Worm (Caenorhabditis elegans): ENCODE results near the gene ndab-2.

The ndab-2 gene

ce11 chrIII:7216924-7217521, 36.5 kb downstream of the ndab-2 start (continued):
- TF ChIP-seq nhr-237 (tag; optimal IDR thresholded peaks at IDR 0.05) (no peak), ceh-8 (GFP tag; optimal IDR thresholded peaks at IDR 0.05) (no peak), ama-1 (optimal IDR thresholded peaks at IDR 0.05) (no peak), zag-1 (tag; optimal IDR thresholded peaks at IDR 0.05) (no peak), ceh-82 (tag; optimal IDR thresholded peaks at IDR 0.05) (no peak), F16B12.6 (tag; optimal IDR thresholded peaks at IDR 0.05) (no peak), nhr-76 (tag; optimal IDR thresholded peaks at IDR 0.05) (no peak), lin-15B (tag; optimal IDR thresholded peaks at IDR 0.05) (no peak), hlh-4 (tag; optimal IDR thresholded peaks at IDR 0.05) (no peak), ztf-4 (tag; optimal IDR thresholded peaks at IDR 0.05) (peak; percentile 71), nhr-90 (tag; optimal IDR thresholded peaks at IDR 0.05; ENCODE audit: poor library complexity) (no peak), isw-1 (GFP tag; IDR thresholded peaks at IDR 0.05) (no peak), xbp-1 (tag; optimal IDR thresholded peaks at IDR 0.05) (peak; percentile 34), blmp-1 (tag; optimal IDR thresholded peaks at IDR 0.05) (peak; percentile 74), irx-1 (tag; optimal IDR thresholded peaks at IDR 0.05) (no peak), unc-86 (tag; optimal IDR thresholded peaks at IDR 0.05) (no peak), unc-30 (tag; optimal IDR thresholded peaks at IDR 0.05) (no peak), tlp-1 (tag; optimal IDR thresholded peaks at IDR 0.05) (no peak), vab-15 (tag; optimal IDR thresholded peaks at IDR 0.05) (peak; percentile 25), snu-23 (GFP tag; optimal IDR thresholded peaks at IDR 0.05) (peak; percentile 80), lsy-2 (tag; optimal IDR thresholded peaks at IDR 0.05) (peak; percentile 76 to 80), nhr-19 (GFP tag; conservative IDR thresholded peaks at IDR 0.05) (peak; percentile 79), efl-3 (GFP tag; optimal IDR thresholded peaks at IDR 0.05) (no peak), ceh-63 (GFP tag; optimal IDR thresholded peaks at IDR 0.05) (no peak), Y116A8C.19 (tag; optimal IDR thresholded peaks at IDR 0.05; ENCODE audit: borderline replicate concordance) (no peak), ces-1 (GFP tag; optimal IDR thresholded peaks at IDR 0.05) (no peak), ceh-88 (GFP tag; IDR thresholded peaks at IDR 0.05) (no peak), jun-1 (tag; optimal IDR thresholded peaks at IDR 0.05) (no peak), rnt-1 (tag; optimal IDR thresholded peaks at IDR 0.05) (peak; percentile 88), aly-2 (tag; optimal IDR thresholded peaks at IDR 0.05) (no peak), fkh-8 (tag; optimal IDR thresholded peaks at IDR 0.05) (no peak), hlh-17 (GFP tag; optimal IDR thresholded peaks at IDR 0.05; ENCODE audit: borderline replicate concordance) (no peak), ets-5 (GFP tag; IDR thresholded peaks at IDR 0.05) (no peak)

- TF ChIP-seq ets-5 (GFP tag; IDR thresholded peaks at IDR 0.05) (no peak), fkh-8 (tag; optimal IDR thresholded peaks at IDR 0.05) (no peak), nhr-237 (tag; optimal IDR thresholded peaks at IDR 0.05) (no peak), blmp-1 (tag; optimal IDR thresholded peaks at IDR 0.05) (no peak), nhr-71 (tag; optimal IDR thresholded peaks at IDR 0.05) (peak; percentile 17), mdl-1 (tag; optimal IDR thresholded peaks at IDR 0.05) (no peak), ces-1 (GFP tag; optimal IDR thresholded peaks at IDR 0.05) (no peak)
Measured at ce11 chrIII:7221103-7221502, 40.6 kb downstream of the ndab-2 start.

- no peak for TF ChIP-seq nhr-84 (tag; optimal IDR thresholded peaks at IDR 0.05)
- TF ChIP-seq lin-13 (GFP tag; optimal IDR thresholded peaks at IDR 0.05): no peak
- TF ChIP-seq nhr-28 (tag; optimal IDR thresholded peaks at IDR 0.05): no peak
- TF ChIP-seq irx-1 (tag; optimal IDR thresholded peaks at IDR 0.05): no peak
- no peak for TF ChIP-seq nhr-76 (tag; optimal IDR thresholded peaks at IDR 0.05)
- no peak for TF ChIP-seq pqm-1 (tag; optimal IDR thresholded peaks at IDR 0.05)
- no peak for TF ChIP-seq snu-23 (GFP tag; optimal IDR thresholded peaks at IDR 0.05)
- no peak for TF ChIP-seq vab-15 (tag; optimal IDR thresholded peaks at IDR 0.05)
- no peak for TF ChIP-seq efl-1 (optimal IDR thresholded peaks at IDR 0.05)
- TF ChIP-seq efl-1 (GFP tag; optimal IDR thresholded peaks at IDR 0.05 in 1 of 2): no peak
- TF ChIP-seq lsy-2 (tag; optimal IDR thresholded peaks at IDR 0.05): no peak
Measured at ce11 chrIII:7223029-7223428, 42.5 kb downstream of the ndab-2 start, which contains the start of gene der-2. TSS of gene der-2 (minus strand) at chrIII:7223129.

Measured in whole organism, L1 larva.